Worm (Caenorhabditis elegans) whole organism, L1 larva: ENCODE measurements around the gene flp-15.

Experiments used
- aha-1 ChIP-seq: fragments of 150-350 bp; optimal IDR thresholded peaks from 2 replicates; lab custom pipeline; 2014; ENCODE audit warnings: missing biosample characterization, missing genetic modification characterization
- ceh-90 ChIP-seq: sonication (generic microtip); optimal IDR thresholded peaks from 2 replicates; lab custom pipeline; 2016; ENCODE audit warnings: missing genetic modification characterization, missing compliant biosample characterization
- elt-2 ChIP-seq: sonication (generic microtip); optimal IDR thresholded peaks from 2 replicates; lab custom pipeline; 2016; ENCODE audit warnings: missing genetic modification characterization, mild to moderate bottlenecking, inconsistent platforms, missing compliant biosample characterization, missing genetic modification reagents
- unc-130 ChIP-seq: fragments of 150-350 bp; optimal IDR thresholded peaks from 2 replicates; lab custom pipeline; 2017; ENCODE audit warnings: missing biosample characterization, missing genetic modification characterization, inconsistent platforms
- ztf-11 ChIP-seq, 2 experiments: sonication (generic microtip); optimal IDR thresholded peaks; 2 replicates each; lab custom pipeline; 2016 to 2017; ENCODE audit warnings: missing genetic modification characterization in 2 of 2, missing biosample characterization in 1 of 2, missing compliant biosample characterization in 1 of 2

ce11 chrIII:13615530-13615929 lies 52.1 kb downstream of the flp-15 start:
- no peak for TF ChIP-seq ceh-90 (tag; lab: Kevin White, UChicago)
- TF ChIP-seq unc-130, result no peak
- TF ChIP-seq aha-1 (tag; lab: Kevin White, UChicago), result no peak
- TF ChIP-seq ztf-11 (tag; optimal IDR thresholded peaks at IDR 0.05; lab: Kevin White, UChicago), result no peak
- no peak for TF ChIP-seq elt-2 (tag; lab: Kevin White, UChicago)
